Fruit fly (Drosophila melanogaster): ENCODE measurements around the gene rpr.
A peak's percentile ranks its signal among the peaks of the same experiment; 100 is the strongest.

The rpr gene

dm6 chr3L:18349090-18349709, 49.0 kb downstream of the rpr start (continued):
- TF ChIP-seq CG4707 (GFP tag; optimal IDR thresholded peaks at IDR 0.05) (no peak), CG2889 (GFP tag; IDR thresholded peaks at IDR 0.05) (no peak), sqz (GFP tag; optimal IDR thresholded peaks at IDR 0.05) (no peak), CG31388 (GFP tag; optimal IDR thresholded peaks at IDR 0.05) (no peak), CG16779 (GFP tag; IDR thresholded peaks at IDR 0.05) (no peak), CG4328 (GFP tag; optimal IDR thresholded peaks at IDR 0.05) (no peak), CG14667 (GFP tag; IDR thresholded peaks at IDR 0.05) (no peak), nmo (GFP tag; optimal IDR thresholded peaks at IDR 0.05) (peak; percentile 54), vvl (GFP tag; IDR thresholded peaks at IDR 0.05) (0 out of 2 replicates have a peak, but pooled peaks have one; percentile 15), ase (GFP tag; IDR thresholded peaks at IDR 0.05) (no peak), CG5953 (GFP tag; IDR thresholded peaks at IDR 0.05) (no peak), ranshi (GFP tag; IDR thresholded peaks at IDR 0.05) (0 out of 2 replicates have a peak, but pooled peaks have one; percentile 10), Ets65A (GFP tag) (peak; percentile 39), CG12236 (GFP tag; optimal IDR thresholded peaks at IDR 0.05) (no peak), C15 (GFP tag; IDR thresholded peaks at IDR 0.05) (no peak), kah (GFP tag; optimal IDR thresholded peaks at IDR 0.05) (no peak), hth (optimal IDR thresholded peaks at IDR 0.05) (no peak), CG12299 (tag; optimal IDR thresholded peaks at IDR 0.05) (no peak), Sry-δ (GFP tag; optimal IDR thresholded peaks at IDR 0.05) (no peak), CG11695 (GFP tag; IDR thresholded peaks at IDR 0.05) (no peak), Atf-2 (GFP tag; optimal IDR thresholded peaks at IDR 0.05) (no peak), CG10267 (tag; optimal IDR thresholded peaks at IDR 0.05) (peak; percentile 63), CG12391 (tag; optimal IDR thresholded peaks at IDR 0.05) (peak; percentile 74), Rfx (GFP tag; IDR thresholded peaks at IDR 0.05) (no peak), CG8281 (tag; optimal IDR thresholded peaks at IDR 0.05) (no peak), Xrp1 (GFP tag; IDR thresholded peaks at IDR 0.05) (peak; percentile 84), org-1 (GFP tag; optimal IDR thresholded peaks at IDR 0.05) (no peak), CG15269 (tag; optimal IDR thresholded peaks at IDR 0.05) (no peak), HmgD (GFP tag; optimal IDR thresholded peaks at IDR 0.05) (no peak), H15 (GFP tag; IDR thresholded peaks at IDR 0.05) (no peak), CG13424 (tag; optimal IDR thresholded peaks at IDR 0.05) (peak; percentile 28), CG12104 (GFP tag; optimal IDR thresholded peaks at IDR 0.05) (no peak), CG12219 (GFP tag; optimal IDR thresholded peaks at IDR 0.05) (no peak), trem (tag; optimal IDR thresholded peaks at IDR 0.05) (peak; percentile 55), her (GFP tag; optimal IDR thresholded peaks at IDR 0.05) (no peak), CG3163 (GFP tag; optimal IDR thresholded peaks at IDR 0.05) (no peak), CG7372 (GFP tag; IDR thresholded peaks at IDR 0.05) (no peak), Usf (GFP tag; optimal IDR thresholded peaks at IDR 0.05) (no peak), odd (GFP tag; optimal IDR thresholded peaks at IDR 0.05) (peak; percentile 31), ssp (GFP tag; IDR thresholded peaks at IDR 0.05) (no peak), prd (optimal IDR thresholded peaks at IDR 0.05) (no peak), prd (GFP tag; IDR thresholded peaks at IDR 0.05) (peak; percentile 91), zfh2 (GFP tag; optimal IDR thresholded peaks at IDR 0.05) (no peak), Vsx1 (GFP tag; optimal IDR thresholded peaks at IDR 0.05) (no peak), Hmr (GFP tag; optimal IDR thresholded peaks at IDR 0.05) (no peak), fd96Cb (tag; optimal IDR thresholded peaks at IDR 0.05) (peak; percentile 42), CG34224 (GFP tag; IDR thresholded peaks at IDR 0.05; ENCODE audit: partially characterized antibody) (no peak), Jarid2 (GFP tag; optimal IDR thresholded peaks at IDR 0.05) (no peak), CG11085 (GFP tag; IDR thresholded peaks at IDR 0.05) (no peak), CG16815 (GFP tag; optimal IDR thresholded peaks at IDR 0.05) (peak; percentile 51), Sin3A (optimal IDR thresholded peaks at IDR 0.05) (no peak), Aef1 (GFP tag; IDR thresholded peaks at IDR 0.05) (no peak)

Data from whole organism, embryonic.